Worm (Caenorhabditis elegans) whole organism, early embryonic: ENCODE results near the gene srx-80.

ENCODE experiments used
- flt-1 ChIP-seq: fragments of 200-800 bp; sonication (Bioruptor generic); IDR thresholded peaks from 2 replicates; pipeline ENCODE4 v1.3.6; 2022; ENCODE audit warnings: missing genetic modification characterization, missing compliant biosample characterization
- hmbx-1 ChIP-seq: sonication (generic microtip); optimal IDR thresholded peaks from 2 replicates; lab custom pipeline; 2016; ENCODE audit warnings: mild to moderate bottlenecking, missing genetic modification characterization, missing compliant biosample characterization
- hnd-1 ChIP-seq: sonication (generic microtip); optimal IDR thresholded peaks from 2 replicates; lab custom pipeline; 2016; ENCODE audit warnings: missing genetic modification characterization, missing compliant biosample characterization
- tbx-11 ChIP-seq: fragments of 200-800 bp; sonication (Bioruptor generic); IDR thresholded peaks from 2 replicates; pipeline ENCODE4 v1.3.6; 2022; ENCODE audit warnings: missing genetic modification characterization, missing compliant biosample characterization
- tra-4 ChIP-seq: sonication (generic microtip); optimal IDR thresholded peaks from 2 replicates; lab custom pipeline; 2017; ENCODE audit warnings: missing genetic modification characterization, missing compliant biosample characterization

DNA sequence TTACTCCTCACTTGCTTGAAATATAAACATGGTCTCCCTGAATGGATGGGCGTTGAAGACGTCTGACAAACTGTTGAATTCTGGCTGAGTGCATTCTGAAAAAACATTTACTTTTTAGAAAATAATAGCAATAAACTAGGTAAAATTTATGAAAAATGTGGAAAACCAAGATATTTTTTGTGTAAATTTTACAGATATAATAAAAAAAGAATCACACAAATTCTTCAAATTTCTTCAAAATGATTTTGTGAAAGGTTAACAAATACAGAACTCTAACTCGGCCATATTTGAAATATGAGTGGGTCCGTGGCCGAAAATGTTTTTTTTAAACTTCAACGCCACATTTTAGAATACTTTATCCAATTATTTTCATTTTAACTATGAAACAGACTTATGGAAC lies 24.6 kb downstream of the srx-80 start, which contains the start of gene glb-15:
- no peak for TF ChIP-seq hmbx-1 (tag; lab: Kevin White, UChicago)
- no peak for TF ChIP-seq hnd-1 (tag; lab: Kevin White, UChicago)
- TF ChIP-seq tra-4 (tag; lab: Kevin White, UChicago): no peak
- no peak for TF ChIP-seq tbx-11 (GFP tag; lab: Robert Waterston, UW)
- TF ChIP-seq flt-1 (GFP tag; lab: Robert Waterston, UW): no peak
